Worm (Caenorhabditis elegans): Measurements from ENCODE around the gene H04M03.12.

ce11 chrIV:5860762-5861161 lies 42.4 kb downstream of the H04M03.12 start:
- no peak for TF ChIP-seq zip-8 (tag; optimal IDR thresholded peaks at IDR 0.05)
- TF ChIP-seq pha-4 (tag; optimal IDR thresholded peaks at IDR 0.05), result no peak
- no peak for TF ChIP-seq lin-13 (tag; optimal IDR thresholded peaks at IDR 0.05)
- TF ChIP-seq nhr-28 (tag; optimal IDR thresholded peaks at IDR 0.05), result no peak
- no peak for TF ChIP-seq drap-1 (GFP tag; optimal IDR thresholded peaks at IDR 0.05)
- no peak for TF ChIP-seq elt-1 (tag; optimal IDR thresholded peaks at IDR 0.05; ENCODE audit: borderline replicate concordance, insufficient read depth)
- no peak for TF ChIP-seq lsy-2 (tag; optimal IDR thresholded peaks at IDR 0.05)
- no peak for TF ChIP-seq tbx-8 (GFP tag; optimal IDR thresholded peaks at IDR 0.05)
- no peak for TF ChIP-seq ceh-83 (GFP tag; optimal IDR thresholded peaks at IDR 0.05)
- TF ChIP-seq ceh-43 (GFP tag; optimal IDR thresholded peaks at IDR 0.05), result no peak
- no peak for TF ChIP-seq flh-1 (GFP tag; optimal IDR thresholded peaks at IDR 0.05)
